Fruit fly (Drosophila melanogaster): Measurements from ENCODE around the gene CG14422.

CG14422 gene

dm6 chrX:2943086-2943485, at the start of gene CG14422:
Gene CG14422, plus strand, starts transcription at chrX:2943386.
- TF ChIP-seq ss (GFP tag; optimal IDR thresholded peaks at IDR 0.05) = no peak
- no peak for TF ChIP-seq CG4318 (GFP tag; optimal IDR thresholded peaks at IDR 0.05)
- TF ChIP-seq CG11762 (GFP tag; optimal IDR thresholded peaks at IDR 0.05; ENCODE audit: insufficient read depth) = no peak
- TF ChIP-seq CG32006 (GFP tag; optimal IDR thresholded peaks at IDR 0.05) = no peak
- TF ChIP-seq spab (GFP tag; optimal IDR thresholded peaks at IDR 0.05) = no peak
- TF ChIP-seq Eip93F (GFP tag; optimal IDR thresholded peaks at IDR 0.05) = no peak
- TF ChIP-seq Sox102F (GFP tag; optimal IDR thresholded peaks at IDR 0.05) = no peak
- no peak for TF ChIP-seq OdsH (GFP tag; optimal IDR thresholded peaks at IDR 0.05)
- no peak for TF ChIP-seq CG6808 (GFP tag; optimal IDR thresholded peaks at IDR 0.05)
- no peak for TF ChIP-seq CG6163 (GFP tag; IDR thresholded peaks at IDR 0.05)
- TF ChIP-seq fd85E (GFP tag; optimal IDR thresholded peaks at IDR 0.05) = no peak
- no peak for TF ChIP-seq CG34406 (GFP tag; optimal IDR thresholded peaks at IDR 0.05)
- no peak for TF ChIP-seq achi (GFP tag; optimal IDR thresholded peaks at IDR 0.05)

- TF ChIP-seq acj6 (GFP tag; optimal IDR thresholded peaks at IDR 0.05) (no peak), CG9139 (GFP tag; optimal IDR thresholded peaks at IDR 0.05) (no peak), CG11902 (GFP tag; optimal IDR thresholded peaks at IDR 0.05) (no peak), CG11762 (GFP tag; optimal IDR thresholded peaks at IDR 0.05; ENCODE audit: insufficient read depth) (no peak), CG10631 (GFP tag; optimal IDR thresholded peaks at IDR 0.05) (peak; percentile 15), Hr38 (GFP tag; optimal IDR thresholded peaks at IDR 0.05) (no peak), Sox14 (GFP tag; optimal IDR thresholded peaks at IDR 0.05) (peak; percentile 9), CG8319 (GFP tag; optimal IDR thresholded peaks at IDR 0.05) (no peak), CG8119 (GFP tag; IDR thresholded peaks at IDR 0.05) (no peak), Lpt (GFP tag; optimal IDR thresholded peaks at IDR 0.05) (no peak), CG4318 (GFP tag; optimal IDR thresholded peaks at IDR 0.05) (no peak), CG3919 (GFP tag; optimal IDR thresholded peaks at IDR 0.05) (peak; percentile 31), Gug (GFP tag; IDR thresholded peaks at IDR 0.05) (no peak; the same call in 1 of the 2 replicates), CG10669 (GFP tag; optimal IDR thresholded peaks at IDR 0.05) (peak; percentile 21), CG6808 (GFP tag; optimal IDR thresholded peaks at IDR 0.05) (no peak), net (GFP tag; optimal IDR thresholded peaks at IDR 0.05) (no peak), eg (GFP tag; IDR thresholded peaks at IDR 0.05) (peak; percentile 24; the same call in 1 of the 3 replicates), Smox (GFP tag; optimal IDR thresholded peaks at IDR 0.05) (peak; percentile 26), CG6163 (GFP tag; IDR thresholded peaks at IDR 0.05) (no peak), svp (GFP tag) (peak; percentile 74), CG31627 (GFP tag; optimal IDR thresholded peaks at IDR 0.05) (peak; percentile 49), CG6854 (GFP tag; optimal IDR thresholded peaks at IDR 0.05) (no peak), Sox102F (GFP tag; optimal IDR thresholded peaks at IDR 0.05) (peak; percentile 0), vri (GFP tag; optimal IDR thresholded peaks at IDR 0.05) (no peak), Eip78C (GFP tag) (peak; percentile 75), fd59A (GFP tag; optimal IDR thresholded peaks at IDR 0.05) (no peak), Ets21C (GFP tag; optimal IDR thresholded peaks at IDR 0.05) (peak; percentile 20), topi (GFP tag; optimal IDR thresholded peaks at IDR 0.05) (peak; percentile 49), Eip75B (GFP tag; optimal IDR thresholded peaks at IDR 0.05) (no peak), salr (GFP tag; optimal IDR thresholded peaks at IDR 0.05) (no peak), Hr4 (GFP tag; optimal IDR thresholded peaks at IDR 0.05) (no peak), cyc (GFP tag; optimal IDR thresholded peaks at IDR 0.05) (peak; percentile 45), Ets96B (tag; optimal IDR thresholded peaks at IDR 0.05) (peak; percentile 14), CG3032 (tag; optimal IDR thresholded peaks at IDR 0.05) (no peak), CG16779 (tag; optimal IDR thresholded peaks at IDR 0.05) (no peak), achi (GFP tag; optimal IDR thresholded peaks at IDR 0.05) (peak; percentile 3), Sox15 (GFP tag; optimal IDR thresholded peaks at IDR 0.05) (peak; percentile 24), CG7368 (GFP tag; optimal IDR thresholded peaks at IDR 0.05) (no peak), ss (GFP tag; optimal IDR thresholded peaks at IDR 0.05) (no peak), Blimp-1 (GFP tag; optimal IDR thresholded peaks at IDR 0.05) (no peak), Eip93F (GFP tag; optimal IDR thresholded peaks at IDR 0.05) (no peak), CG34406 (GFP tag; optimal IDR thresholded peaks at IDR 0.05) (no peak), dsx (GFP tag; optimal IDR thresholded peaks at IDR 0.05; ENCODE audit: poor library complexity, severe bottlenecking) (no peak), pdm3 (GFP tag; optimal IDR thresholded peaks at IDR 0.05) (peak; percentile 36)
Measured at dm6 chrX:2907105-2907694, 36.0 kb upstream of the CG14422 start.
